Fruit fly (Drosophila melanogaster): ENCODE data around the gene Ance-3.
A peak's percentile ranks its signal among the peaks of the same experiment; 100 is the strongest.

- TF ChIP-seq CG4404 (GFP tag; IDR thresholded peaks at IDR 0.05) (peak; percentile 43; the same call in 1 of the 2 replicates), HmgZ (tag; optimal IDR thresholded peaks at IDR 0.05) (peak; percentile 15), CoRest (tag; optimal IDR thresholded peaks at IDR 0.05) (peak; percentile 55), CG9215 (GFP tag; IDR thresholded peaks at IDR 0.05) (peak; percentile 39; the same call in 1 of the 2 replicates), Side (GFP tag; optimal IDR thresholded peaks at IDR 0.05) (no peak)
Observed at dm6 chr2L:13905072-13905847, 9.3 kb upstream of the Ance-3 start, which contains the start of gene Ance.

Measured in whole organism, embryonic.